Fruit fly (Drosophila melanogaster): ENCODE results near the gene cactin.
"Not testable (repeated sequence)": the region's sequence is repeated elsewhere in the genome, so short reads cannot be mapped to it uniquely, and the experiment has no call there.

cactin gene

dm6 chrX:20433345-20434332 lies 9.8 kb downstream of the cactin start, which contains the start of gene CG1695:
Gene CG1695 (plus strand): TSS chrX:20433950.
- TF ChIP-seq HLH106 (tag; optimal IDR thresholded peaks at IDR 0.05) (peak; percentile 35), Myc (optimal IDR thresholded peaks at IDR 0.05) (no peak), CG32264 (GFP tag; optimal IDR thresholded peaks at IDR 0.05) (no peak), woc (GFP tag; optimal IDR thresholded peaks at IDR 0.05) (peak; percentile 10), N (GFP tag; optimal IDR thresholded peaks at IDR 0.05) (peak; percentile 26)

dm6 chrX:20434534-20434933 lies 10.7 kb downstream of the cactin start:
- no peak for TF ChIP-seq Abd-B (GFP tag; optimal IDR thresholded peaks at IDR 0.05)
- no peak for TF ChIP-seq sage (GFP tag; optimal IDR thresholded peaks at IDR 0.05)
- TF ChIP-seq Dfd (GFP tag; optimal IDR thresholded peaks at IDR 0.05), result no peak
- no peak for TF ChIP-seq ey (GFP tag; optimal IDR thresholded peaks at IDR 0.05)
- no peak for TF ChIP-seq tai (GFP tag; optimal IDR thresholded peaks at IDR 0.05)
- TF ChIP-seq Hr78 (GFP tag; optimal IDR thresholded peaks at IDR 0.05), result no peak
- TF ChIP-seq brk (GFP tag; optimal IDR thresholded peaks at IDR 0.05), result no peak
- TF ChIP-seq CG9705 (GFP tag; optimal IDR thresholded peaks at IDR 0.05), result no peak
- no peak for TF ChIP-seq Rel (GFP tag; optimal IDR thresholded peaks at IDR 0.05)
- no peak for TF ChIP-seq Rel (tag; optimal IDR thresholded peaks at IDR 0.05)
- no peak for TF ChIP-seq dl (GFP tag; optimal IDR thresholded peaks at IDR 0.05; ENCODE audit: insufficient read depth in 1 of 2, partially characterized antibody in 2 of 2)
- TF ChIP-seq Mio (GFP tag; optimal IDR thresholded peaks at IDR 0.05), result no peak
- no peak for TF ChIP-seq Hr83 (GFP tag; optimal IDR thresholded peaks at IDR 0.05; ENCODE audit: poor library complexity, severe bottlenecking)
- TF ChIP-seq N (GFP tag; optimal IDR thresholded peaks at IDR 0.05), result no peak
- TF ChIP-seq OdsH (GFP tag; optimal IDR thresholded peaks at IDR 0.05), result no peak
- no peak for TF ChIP-seq fru (GFP tag; optimal IDR thresholded peaks at IDR 0.05)
- TF ChIP-seq Sp1 (GFP tag; optimal IDR thresholded peaks at IDR 0.05), result no peak
- no peak for TF ChIP-seq Myc (optimal IDR thresholded peaks at IDR 0.05)
- no peak for TF ChIP-seq Jra (GFP tag; optimal IDR thresholded peaks at IDR 0.05)

- TF ChIP-seq dsf (GFP tag; optimal IDR thresholded peaks at IDR 0.05; ENCODE audit: borderline replicate concordance) (no peak), N (GFP tag; optimal IDR thresholded peaks at IDR 0.05) (no peak)
These were observed 13.0 kb downstream of the cactin start for dm6 chrX:20436866-20437265.

dm6 chrX:20446071-20446470 lies 22.2 kb downstream of the cactin start, which contains the start of gene CG42578:
Gene CG42578 (plus strand): TSS chrX:20446371.
- TF ChIP-seq jim (GFP tag; optimal IDR thresholded peaks at IDR 0.05); br (GFP tag; optimal IDR thresholded peaks at IDR 0.05); HLH106 (tag; optimal IDR thresholded peaks at IDR 0.05): not testable (repeated sequence)

dm6 chrX:20447865-20448584 lies 24.2 kb downstream of the cactin start:
- TF ChIP-seq usp (GFP tag; optimal IDR thresholded peaks at IDR 0.05) (no peak), br (GFP tag; optimal IDR thresholded peaks at IDR 0.05) (no peak), CG32264 (GFP tag; optimal IDR thresholded peaks at IDR 0.05) (no peak), dmrt93B (GFP tag; optimal IDR thresholded peaks at IDR 0.05) (no peak), woc (GFP tag; optimal IDR thresholded peaks at IDR 0.05) (no peak), Abd-B (GFP tag; optimal IDR thresholded peaks at IDR 0.05) (no peak), dsf (GFP tag; optimal IDR thresholded peaks at IDR 0.05; ENCODE audit: borderline replicate concordance) (no peak), tai (GFP tag; optimal IDR thresholded peaks at IDR 0.05) (no peak), dl (GFP tag; optimal IDR thresholded peaks at IDR 0.05; ENCODE audit: insufficient read depth in 1 of 2, partially characterized antibody in 2 of 2) (no peak), Dif (GFP tag; optimal IDR thresholded peaks at IDR 0.05; ENCODE audit: partially characterized antibody) (no peak), fru (GFP tag; optimal IDR thresholded peaks at IDR 0.05) (no peak), OdsH (GFP tag; optimal IDR thresholded peaks at IDR 0.05) (no peak), foxo (GFP tag; optimal IDR thresholded peaks at IDR 0.05) (no peak), Vsx2 (GFP tag; optimal IDR thresholded peaks at IDR 0.05; ENCODE audit: partially characterized antibody) (no peak), Myc (optimal IDR thresholded peaks at IDR 0.05) (no peak), Hr83 (GFP tag; optimal IDR thresholded peaks at IDR 0.05; ENCODE audit: poor library complexity, severe bottlenecking) (no peak), jim (GFP tag; optimal IDR thresholded peaks at IDR 0.05) (no peak), GATAd (GFP tag; optimal IDR thresholded peaks at IDR 0.05) (no peak)
